Worm (Caenorhabditis elegans) whole organism, young adult: ENCODE data around the gene tmem-138.
A peak's percentile ranks its signal among the peaks of the same experiment; 100 is the strongest.

ENCODE experiments used
- B0261.1 ChIP-seq: sonication (generic microtip); optimal IDR thresholded peaks from 2 replicates; lab custom pipeline; 2016; ENCODE audit warnings: mild to moderate bottlenecking, missing genetic modification characterization, moderate library complexity, missing compliant biosample characterization
- F39B2.1 ChIP-seq: fragments of 200-800 bp; sonication (Bioruptor generic); IDR thresholded peaks from 2 replicates; pipeline ENCODE4 v1.3.6; 2022; ENCODE audit warnings: missing genetic modification reagents, missing genetic modification characterization, missing compliant biosample characterization
- ceh-58 ChIP-seq: fragments of 200-800 bp; sonication (Bioruptor generic); IDR thresholded peaks from 2 replicates; pipeline ENCODE4 v1.3.6; 2022; ENCODE audit warnings: missing genetic modification characterization, missing compliant biosample characterization
- hmg-20 ChIP-seq: fragments of 200-800 bp; sonication (Bioruptor generic); IDR thresholded peaks from 2 replicates; pipeline ENCODE4 v1.3.6; 2022; ENCODE audit warnings: missing genetic modification reagents, missing genetic modification characterization, missing compliant biosample characterization
- hrde-1 ChIP-seq: sonication (generic microtip); optimal IDR thresholded peaks from 2 replicates; lab custom pipeline; 2016; ENCODE audit warnings: missing genetic modification characterization, mild to moderate bottlenecking, missing compliant biosample characterization, moderate library complexity, missing genotype, missing genetic modification reagents, borderline replicate concordance
- lin-35 ChIP-seq, 3 experiments: fragments of 150-350 bp in 2 of 3; sonication (generic microtip) in 1 of 3; optimal IDR thresholded peaks; 2 replicates each; lab custom pipeline; 2014 to 2018; ENCODE audit warnings: missing biosample characterization in 3 of 3, missing genetic modification characterization in 3 of 3, missing genetic modification reagents in 3 of 3
- madf-10 ChIP-seq: sonication (generic microtip); optimal IDR thresholded peaks from 2 replicates; lab custom pipeline; 2016; ENCODE audit warnings: mild to moderate bottlenecking, missing genetic modification characterization, missing compliant biosample characterization
- unc-130 ChIP-seq: sonication (generic microtip); optimal IDR thresholded peaks from 2 replicates; lab custom pipeline; 2016; ENCODE audit warnings: missing genetic modification reagents, missing genetic modification characterization, missing compliant biosample characterization
- ztf-25 ChIP-seq: fragments of 200-800 bp; sonication (Bioruptor generic); IDR thresholded peaks from 2 replicates; pipeline ENCODE4 v1.3.6; 2022; ENCODE audit warnings: missing genetic modification reagents, missing genetic modification characterization, missing compliant biosample characterization
- ztf-3 ChIP-seq: fragments of 200-800 bp; sonication (Bioruptor generic); optimal IDR thresholded peaks from 2 replicates; lab custom pipeline; 2018; ENCODE audit warnings: mild to moderate bottlenecking, missing genetic modification characterization, missing compliant biosample characterization

ce11 chrII:8144543-8144942 lies 12.6 kb upstream of the tmem-138 start, which contains the start of gene F10B5.2:
- TF ChIP-seq ztf-25 (GFP tag; lab: Robert Waterston, UW) (0 out of 2 replicates have a peak, but pooled peaks have one; percentile 29), F39B2.1 (GFP tag; lab: Robert Waterston, UW) (no peak), hrde-1 (tag; lab: Kevin White, UChicago) (peak; percentile 37), lin-35 (GFP tag; optimal IDR thresholded peaks at IDR 0.05; lab: Kevin White, UChicago) (peak in 1 of 3 experiments; percentile 5), hmg-20 (GFP tag; lab: Robert Waterston, UW) (no peak), ceh-58 (GFP tag; lab: Robert Waterston, UW) (no peak), B0261.1 (no peak), ztf-3 (GFP tag; lab: Kevin White, UChicago) (no peak), unc-130 (GFP tag; lab: Kevin White, UChicago) (peak; percentile 15), madf-10 (tag; lab: Kevin White, UChicago) (no peak)
